Worm (Caenorhabditis elegans) whole organism, L4 larva: ENCODE measurements around the gene C53A3.3.

ENCODE experiments used
- F49E8.2 ChIP-seq: sonication (generic microtip); optimal IDR thresholded peaks from 2 replicates; lab custom pipeline; 2016; ENCODE audit warnings: missing compliant biosample characterization, mild to moderate bottlenecking, missing genetic modification characterization, borderline replicate concordance
- aly-2 ChIP-seq: sonication (generic microtip); optimal IDR thresholded peaks from 2 replicates; lab custom pipeline; 2018; ENCODE audit warnings: missing biosample characterization, missing genetic modification characterization
- ceh-20 ChIP-seq: fragments of 200-800 bp; sonication (Bioruptor generic); IDR thresholded peaks from 2 replicates; pipeline ENCODE4 v1.3.6; 2022; ENCODE audit warnings: missing genetic modification reagents, missing genetic modification characterization, missing compliant biosample characterization
- ceh-82 ChIP-seq: sonication (generic microtip); optimal IDR thresholded peaks from 2 replicates; lab custom pipeline; 2017; ENCODE audit warnings: missing biosample characterization, missing genetic modification characterization
- daf-12 ChIP-seq: fragments of 150-350 bp; optimal IDR thresholded peaks from 2 replicates; lab custom pipeline; 2014; ENCODE audit warnings: missing biosample characterization, missing genetic modification reagents, missing genetic modification characterization
- nhr-11 ChIP-seq: fragments of 150-350 bp; optimal IDR thresholded peaks from 2 replicates; lab custom pipeline; 2014; ENCODE audit warnings: missing biosample characterization, missing genetic modification characterization
- nhr-25 ChIP-seq: sonication (generic microtip); optimal IDR thresholded peaks from 2 replicates; lab custom pipeline; 2017; ENCODE audit warnings: missing genetic modification characterization, mild to moderate bottlenecking, missing compliant biosample characterization, antibody characterized with exemption, moderate library complexity, borderline replicate concordance; ENCODE audit not compliant: insufficient read depth
- saeg-2 ChIP-seq: fragments of 200-800 bp; sonication (Bioruptor generic); IDR thresholded peaks from 2 replicates; pipeline ENCODE4 v1.3.6; 2022; ENCODE audit warnings: missing genetic modification reagents, missing genetic modification characterization, missing compliant biosample characterization
- spr-1 ChIP-seq: sonication (generic microtip); optimal IDR thresholded peaks from 2 replicates; lab custom pipeline; 2016; ENCODE audit warnings: mild to moderate bottlenecking, missing genetic modification characterization, missing compliant biosample characterization
- zip-2 ChIP-seq: fragments of 150-350 bp; optimal IDR thresholded peaks from 2 replicates; lab custom pipeline; 2014; ENCODE audit warnings: missing biosample characterization, missing genetic modification characterization

DNA sequence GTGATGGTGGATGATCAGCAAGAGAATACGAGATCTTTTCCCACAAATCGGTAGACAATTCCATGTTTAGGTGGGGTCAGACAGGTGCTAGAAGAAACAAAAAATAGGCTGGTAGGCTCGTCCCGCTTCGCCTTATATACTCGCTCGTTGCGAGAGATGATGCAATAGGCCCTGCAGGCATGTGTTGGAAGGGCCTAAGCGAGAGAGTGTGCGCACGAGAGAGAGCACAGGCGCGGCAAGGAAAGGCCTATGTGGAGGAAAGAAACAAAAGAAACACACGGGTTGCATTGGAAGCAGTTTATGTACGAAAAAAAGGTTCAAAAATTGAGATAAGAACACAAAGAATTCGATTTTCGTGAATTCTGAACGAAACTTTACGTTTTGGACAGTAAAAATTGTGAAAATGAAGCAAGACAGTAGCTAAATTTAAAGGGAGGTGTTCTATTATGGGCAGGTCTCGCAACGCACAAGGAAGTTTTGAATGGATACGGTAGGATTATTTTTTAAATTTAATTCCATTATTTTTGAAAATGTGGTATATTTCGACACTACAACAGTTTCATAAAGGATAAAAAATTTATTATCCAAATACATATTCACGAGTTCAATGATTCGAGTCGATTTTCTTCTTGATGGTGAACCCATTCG is 24.5 kb downstream of the C53A3.3 start, which contains the start of gene F44E7.5:
- TF ChIP-seq nhr-25 (tag; lab: Kevin White, UChicago) (no peak), ceh-20 (GFP tag; lab: Robert Waterston, UW) (0 out of 2 replicates have a peak, but pooled peaks have one; percentile 45), zip-2 (tag; lab: Kevin White, UChicago) (no peak), F49E8.2 (tag; lab: Kevin White, UChicago) (no peak), daf-12 (tag; lab: Kevin White, UChicago) (no peak), spr-1 (tag; lab: Kevin White, UChicago) (peak; percentile 96), aly-2 (no peak), saeg-2 (GFP tag; lab: Robert Waterston, UW) (no peak), ceh-82 (tag; lab: Kevin White, UChicago) (no peak), nhr-11 (tag; lab: Kevin White, UChicago) (no peak)
